Fruit fly (Drosophila melanogaster) whole organism, embryonic: ENCODE results near the gene CG15643.

Experiments used
- Adf1 ChIP-seq: fragments of 200-800 bp; sonication (Bioruptor generic); IDR thresholded peaks from 2 replicates; pipeline ENCODE4 v1.3.6; 2022; ENCODE audit warnings: missing biosample characterization, missing genetic modification characterization
- Aef1 ChIP-seq: fragments of 200-800 bp; sonication (Bioruptor generic); IDR thresholded peaks from 3 replicates; pipeline ENCODE4 v1.3.6; 2022; ENCODE audit warnings: missing biosample characterization, missing genetic modification characterization
- Bteb2 ChIP-seq: fragments of 200-800 bp; sonication (Bioruptor generic); optimal IDR thresholded peaks from 2 replicates; lab custom pipeline; 2016; ENCODE audit warnings: missing biosample characterization, missing genetic modification characterization
- CG10274 ChIP-seq: fragments of 200-800 bp; sonication (Bioruptor generic); optimal IDR thresholded peaks from 3 replicates; lab custom pipeline; 2017; ENCODE audit warnings: missing biosample characterization, mild to moderate bottlenecking, missing genetic modification characterization
- CG11085 ChIP-seq: fragments of 200-800 bp; sonication (Bioruptor generic); IDR thresholded peaks from 2 replicates; pipeline ENCODE4 v1.3.6; 2022; ENCODE audit warnings: missing biosample characterization, missing genetic modification characterization
- CG12104 ChIP-seq: fragments of 200-800 bp; sonication (Bioruptor generic); optimal IDR thresholded peaks from 3 replicates; lab custom pipeline; 2016; ENCODE audit warnings: missing biosample characterization, missing genetic modification characterization
- CG13424 ChIP-seq: fragments of 200-800 bp; sonication (Bioruptor generic); optimal IDR thresholded peaks from 2 replicates; lab custom pipeline; 2019; ENCODE audit warnings: missing biosample characterization, mild to moderate bottlenecking, missing genetic modification characterization, moderate library complexity
- CG13775 ChIP-seq: fragments of 200-800 bp; sonication (Bioruptor generic); optimal IDR thresholded peaks from 3 replicates; lab custom pipeline; 2017; ENCODE audit warnings: missing biosample characterization, mild to moderate bottlenecking, missing genetic modification characterization
- CG14710 ChIP-seq: fragments of 200-800 bp; sonication (Bioruptor generic); optimal IDR thresholded peaks from 3 replicates; lab custom pipeline; 2019; ENCODE audit warnings: missing biosample characterization, mild to moderate bottlenecking, missing genetic modification characterization, moderate library complexity
- CG14860 ChIP-seq: fragments of 200-800 bp; sonication (Bioruptor generic); IDR thresholded peaks from 3 replicates; pipeline ENCODE4 v1.3.6; 2022; ENCODE audit warnings: missing biosample characterization, missing genetic modification characterization; ENCODE audit not compliant: partially characterized antibody
- CG15011 ChIP-seq: fragments of 200-800 bp; sonication (Bioruptor generic); optimal IDR thresholded peaks from 3 replicates; lab custom pipeline; 2018; ENCODE audit warnings: missing biosample characterization, mild to moderate bottlenecking, missing genetic modification characterization
- CG1603 ChIP-seq: fragments of 200-800 bp; sonication (Bioruptor generic); optimal IDR thresholded peaks from 2 replicates; lab custom pipeline; 2019; ENCODE audit warnings: missing biosample characterization, mild to moderate bottlenecking, missing genetic modification characterization, moderate library complexity
- CG16813 ChIP-seq: fragments of 200-800 bp; sonication (Bioruptor generic); IDR thresholded peaks from 3 replicates; pipeline ENCODE4 v1.3.6; 2022; ENCODE audit warnings: missing biosample characterization, missing genetic modification characterization; ENCODE audit not compliant: partially characterized antibody
- CG17359 ChIP-seq: fragments of 200-800 bp; sonication (Bioruptor generic); optimal IDR thresholded peaks from 3 replicates; lab custom pipeline; 2018; ENCODE audit warnings: missing biosample characterization, mild to moderate bottlenecking, missing genetic modification characterization, moderate library complexity
- CG30431 ChIP-seq: fragments of 200-800 bp; sonication (Bioruptor generic); optimal IDR thresholded peaks from 2 replicates; lab custom pipeline; 2017; ENCODE audit warnings: missing biosample characterization, missing genetic modification characterization
- CG3847 ChIP-seq: fragments of 200-800 bp; sonication (Bioruptor generic); IDR thresholded peaks from 2 replicates; pipeline ENCODE4 v1.3.6; 2022; ENCODE audit warnings: missing biosample characterization, missing genetic modification characterization
- CG4282 ChIP-seq: fragments of 200-800 bp; sonication (Bioruptor generic); optimal IDR thresholded peaks from 2 replicates; lab custom pipeline; 2016; ENCODE audit warnings: missing biosample characterization, missing genetic modification characterization
- CG4707 ChIP-seq: fragments of 200-800 bp; sonication (Bioruptor generic); optimal IDR thresholded peaks from 2 replicates; lab custom pipeline; 2018; ENCODE audit warnings: missing biosample characterization, mild to moderate bottlenecking, missing genetic modification characterization, moderate library complexity
- CG4854 ChIP-seq: fragments of 200-800 bp; sonication (Bioruptor generic); optimal IDR thresholded peaks from 2 replicates; lab custom pipeline; 2016; ENCODE audit warnings: missing biosample characterization, missing genetic modification characterization, inconsistent platforms
- CG6254 ChIP-seq: fragments of 200-800 bp; sonication (Bioruptor generic); optimal IDR thresholded peaks from 3 replicates; lab custom pipeline; 2017; ENCODE audit warnings: mild to moderate bottlenecking, missing biosample characterization, missing genetic modification reagents, missing genetic modification characterization
- CG8478 ChIP-seq: fragments of >200 bp; optimal IDR thresholded peaks from 2 replicates; lab custom pipeline; 2018
- CG9797 ChIP-seq: fragments of 200-800 bp; sonication (Bioruptor generic); optimal IDR thresholded peaks from 3 replicates; lab custom pipeline; 2018; ENCODE audit warnings: missing biosample characterization, mild to moderate bottlenecking, missing genetic modification characterization
- CHES-1-like ChIP-seq: fragments of 200-800 bp; sonication (Bioruptor generic); optimal IDR thresholded peaks from 2 replicates; lab custom pipeline; 2016; ENCODE audit warnings: missing biosample characterization, missing genetic modification characterization
- Dbx ChIP-seq: fragments of 200-800 bp; sonication (Bioruptor generic); IDR thresholded peaks from 3 replicates; pipeline ENCODE4 v1.3.6; 2022; ENCODE audit warnings: missing biosample characterization, missing genetic modification characterization
- Deaf1 ChIP-seq: fragments of 200-800 bp; optimal IDR thresholded peaks from 3 replicates; lab custom pipeline; 2019; ENCODE audit warnings: missing biosample characterization, mild to moderate bottlenecking, missing genetic modification characterization, moderate library complexity
- Dip2 ChIP-seq: fragments of 200-800 bp; sonication (Bioruptor generic); IDR thresholded peaks from 2 replicates; pipeline ENCODE4 v1.3.6; 2022; ENCODE audit warnings: missing biosample characterization, missing genetic modification characterization
- Dp ChIP-seq: fragments of 200-800 bp; sonication (Bioruptor generic); optimal IDR thresholded peaks from 2 replicates; lab custom pipeline; 2018; ENCODE audit warnings: missing biosample characterization, mild to moderate bottlenecking, missing genetic modification characterization, moderate library complexity
- GATAe ChIP-seq: fragments of 200-800 bp; sonication (Bioruptor generic); conservative IDR thresholded peaks from 2 replicates; pipeline ENCODE4 v1.3.6; 2022; ENCODE audit warnings: missing biosample characterization, missing genetic modification characterization
- HmgD ChIP-seq: fragments of 200-800 bp; sonication (Bioruptor generic); optimal IDR thresholded peaks from 3 replicates; lab custom pipeline; 2016; ENCODE audit warnings: missing biosample characterization, missing genetic modification characterization
- NfI ChIP-seq: fragments of 200-800 bp; sonication (Bioruptor generic); optimal IDR thresholded peaks from 3 replicates; lab custom pipeline; 2018; ENCODE audit warnings: missing biosample characterization, mild to moderate bottlenecking, missing genetic modification characterization, moderate library complexity
- Opbp ChIP-seq: fragments of 200-800 bp; sonication (Bioruptor generic); IDR thresholded peaks from 3 replicates; pipeline ENCODE4 v1.3.6; 2022; ENCODE audit warnings: missing biosample characterization, missing genetic modification characterization; ENCODE audit not compliant: partially characterized antibody
- Side ChIP-seq: fragments of 200-800 bp; sonication (Bioruptor generic); optimal IDR thresholded peaks from 2 replicates; lab custom pipeline; 2016; ENCODE audit warnings: missing biosample characterization, missing genetic modification characterization
- Tbp ChIP-seq: fragments of >200 bp; optimal IDR thresholded peaks from 2 replicates; lab custom pipeline; 2018; ENCODE audit warnings: missing biosample characterization, missing genetic modification characterization
- ato ChIP-seq: fragments of 200-800 bp; sonication (Bioruptor generic); IDR thresholded peaks from 2 replicates; pipeline ENCODE4 v1.3.6; 2022; ENCODE audit warnings: missing biosample characterization, missing genetic modification characterization; ENCODE audit not compliant: partially characterized antibody
- chif ChIP-seq, 2 experiments: fragments of 200-800 bp; sonication (Bioruptor generic); optimal IDR thresholded peaks; 3 replicates each; lab custom pipeline; 2016; ENCODE audit warnings: missing biosample characterization in 2 of 2, missing genetic modification characterization in 2 of 2
- ci ChIP-seq: fragments of 200-800 bp; sonication (Bioruptor generic); IDR thresholded peaks from 3 replicates; pipeline ENCODE4 v1.3.6; 2022; ENCODE audit warnings: missing biosample characterization, missing genetic modification characterization
- dimm ChIP-seq: fragments of 200-800 bp; sonication (Bioruptor generic); IDR thresholded peaks from 2 replicates; pipeline ENCODE4 v1.3.6; 2022; ENCODE audit warnings: missing biosample characterization, missing genetic modification characterization
- dmrt11E ChIP-seq: fragments of 200-800 bp; sonication (Bioruptor generic); optimal IDR thresholded peaks from 3 replicates; lab custom pipeline; 2018; ENCODE audit warnings: missing biosample characterization, mild to moderate bottlenecking, missing genetic modification characterization, moderate library complexity
- dmrt99B ChIP-seq: fragments of 200-800 bp; sonication (Bioruptor generic); optimal IDR thresholded peaks from 2 replicates; lab custom pipeline; 2018; ENCODE audit warnings: missing biosample characterization, mild to moderate bottlenecking, missing genetic modification characterization, moderate library complexity
- dpn ChIP-seq, 2 experiments: fragments of 200-800 bp; sonication (Bioruptor generic); optimal IDR thresholded peaks; 3 replicates each; lab custom pipeline; 2016; ENCODE audit warnings: missing biosample characterization in 2 of 2, missing genetic modification characterization in 2 of 2
- dysf ChIP-seq: fragments of 200-800 bp; sonication (Bioruptor generic); IDR thresholded peaks from 3 replicates; pipeline ENCODE4 v1.3.6; 2022; ENCODE audit warnings: missing biosample characterization, missing genetic modification characterization
- fd102C ChIP-seq: fragments of 200-800 bp; sonication (Bioruptor generic); optimal IDR thresholded peaks from 2 replicates; lab custom pipeline; 2018; ENCODE audit warnings: missing biosample characterization, mild to moderate bottlenecking, missing genetic modification characterization, moderate library complexity
- gcm2 ChIP-seq: fragments of 200-800 bp; sonication (Bioruptor generic); optimal IDR thresholded peaks from 2 replicates; lab custom pipeline; 2016; ENCODE audit warnings: missing biosample characterization, missing genetic modification characterization
- jumu ChIP-seq: fragments of 200-800 bp; sonication (Bioruptor generic); optimal IDR thresholded peaks from 3 replicates; lab custom pipeline; 2016; ENCODE audit warnings: missing biosample characterization, missing genetic modification characterization
- kay ChIP-seq: fragments of 200-800 bp; sonication (Bioruptor generic); optimal IDR thresholded peaks from 2 replicates; lab custom pipeline; 2016; ENCODE audit warnings: missing biosample characterization, missing genetic modification characterization
- lilli ChIP-seq: fragments of 200-800 bp; sonication (Bioruptor generic); optimal IDR thresholded peaks from 3 replicates; lab custom pipeline; 2016; ENCODE audit warnings: missing biosample characterization, missing genetic modification characterization
- mam ChIP-seq: fragments of 200-800 bp; sonication (Bioruptor generic); optimal IDR thresholded peaks from 3 replicates; lab custom pipeline; 2016; ENCODE audit warnings: missing biosample characterization, missing genetic modification characterization
- onecut ChIP-seq: fragments of 200-800 bp; sonication (Bioruptor generic); IDR thresholded peaks from 2 replicates; pipeline ENCODE4 v1.3.6; 2022; ENCODE audit warnings: missing biosample characterization, missing genetic modification characterization
- pum ChIP-seq: fragments of 200-800 bp; sonication (Bioruptor generic); optimal IDR thresholded peaks from 2 replicates; lab custom pipeline; 2016; ENCODE audit warnings: missing biosample characterization, missing genetic modification characterization
- pzg ChIP-seq: fragments of 200-800 bp; sonication (Bioruptor generic); optimal IDR thresholded peaks from 3 replicates; lab custom pipeline; 2018; ENCODE audit warnings: missing biosample characterization, mild to moderate bottlenecking, missing genetic modification characterization, moderate library complexity
- sisA ChIP-seq: fragments of 200-800 bp; sonication (Bioruptor generic); IDR thresholded peaks from 2 replicates; pipeline ENCODE4 v1.3.6; 2022; ENCODE audit warnings: missing biosample characterization, missing genetic modification characterization
- toy ChIP-seq: fragments of 200-800 bp; sonication (Bioruptor generic); IDR thresholded peaks from 2 replicates; pipeline ENCODE4 v1.3.6; 2022; ENCODE audit warnings: missing biosample characterization, missing genetic modification characterization

Gene CG15643

DNA sequence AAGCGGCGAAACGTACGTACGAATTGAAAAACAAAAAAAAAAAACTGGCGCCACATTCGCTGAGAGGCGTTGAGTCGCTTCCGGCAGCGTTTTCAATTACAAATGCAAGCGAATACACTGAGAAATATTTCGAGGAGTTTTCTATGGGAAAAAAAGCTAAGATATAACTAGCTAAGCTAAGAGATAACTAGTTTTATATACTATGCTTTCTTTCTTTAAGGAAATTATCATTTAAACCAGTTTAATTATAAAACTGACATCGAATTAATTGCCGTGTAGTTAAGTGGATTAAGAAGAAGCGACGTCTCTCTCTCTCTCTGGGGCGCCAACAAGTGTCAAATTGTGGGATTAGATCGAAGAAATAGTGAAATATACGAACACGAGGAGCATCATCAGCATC, 43.5 kb upstream of the CG15643 start (continued):
- TF ChIP-seq CHES-1-like = peak; percentile 34
- no peak for TF ChIP-seq CG16813 (GFP tag; lab: Robert Waterston, UW)
- TF ChIP-seq CG9797 = no peak
- TF ChIP-seq ato (GFP tag; lab: Robert Waterston, UW) = no peak
- TF ChIP-seq CG12104 = peak; percentile 5
- TF ChIP-seq Adf1 = no peak
- TF ChIP-seq chif (GFP tag; optimal IDR thresholded peaks at IDR 0.05; lab: Kevin White, UChicago) = peak; percentile 48 to 51
- peak; percentile 18 for TF ChIP-seq kay (GFP tag; lab: Kevin White, UChicago)
- no peak for TF ChIP-seq CG4282 (GFP tag; lab: Kevin White, UChicago)
- no peak for TF ChIP-seq fd102C (GFP tag; lab: Kevin White, UChicago)
- peak; percentile 42 for TF ChIP-seq CG14710
- no peak for TF ChIP-seq Dp
- TF ChIP-seq lilli (GFP tag; lab: Kevin White, UChicago) = peak; percentile 30
- no peak for TF ChIP-seq CG10274
- TF ChIP-seq Bteb2 = peak; percentile 25
- peak; percentile 43 for TF ChIP-seq mam (GFP tag; lab: Kevin White, UChicago)
- no peak for TF ChIP-seq Tbp
- TF ChIP-seq dpn (GFP tag; optimal IDR thresholded peaks at IDR 0.05; lab: Kevin White, UChicago) = peak; percentile 34 to 53
- peak; percentile 61 for TF ChIP-seq CG6254 (GFP tag; lab: Kevin White, UChicago)
- TF ChIP-seq CG30431 = no peak
- TF ChIP-seq gcm2 (GFP tag; lab: Kevin White, UChicago) = peak; percentile 20
- no peak for TF ChIP-seq CG8478
- TF ChIP-seq dysf (GFP tag; lab: Robert Waterston, UW) = peak; percentile 68; the same call in 2 of the 3 replicates
- peak; percentile 65 for TF ChIP-seq sisA (GFP tag; lab: Robert Waterston, UW)
- no peak for TF ChIP-seq CG4707
- TF ChIP-seq CG13424 (tag; lab: Kevin White, UChicago) = peak; percentile 64
- TF ChIP-seq ci (GFP tag; lab: Robert Waterston, UW) = peak; percentile 75; the same call in 2 of the 3 replicates
- no peak for TF ChIP-seq pzg
- no peak for TF ChIP-seq CG3847 (GFP tag; lab: Robert Waterston, UW)
- no peak for TF ChIP-seq CG14860 (GFP tag; lab: Robert Waterston, UW)
- TF ChIP-seq pum (GFP tag; lab: Kevin White, UChicago) = peak; percentile 28
- TF ChIP-seq CG1603 (tag; lab: Kevin White, UChicago) = peak; percentile 63
- peak; percentile 16 for TF ChIP-seq Deaf1 (tag; lab: Kevin White, UChicago)
- TF ChIP-seq CG13775 = peak; percentile 40
- TF ChIP-seq Aef1 (GFP tag; lab: Robert Waterston, UW) = peak; percentile 31; the same call in 1 of the 3 replicates
- no peak; the same call in 1 of the 2 replicates for TF ChIP-seq dimm (GFP tag; lab: Robert Waterston, UW)
- no peak for TF ChIP-seq Side (GFP tag; lab: Kevin White, UChicago)
- no peak for TF ChIP-seq Dip2 (GFP tag; lab: Robert Waterston, UW)
- no peak for TF ChIP-seq CG11085 (GFP tag; lab: Robert Waterston, UW)
- peak; percentile 74 for TF ChIP-seq CG17359 (tag; lab: Kevin White, UChicago)
- TF ChIP-seq Dbx = no peak
- 0 out of 2 replicates have a peak, but pooled peaks have one; percentile 5 for TF ChIP-seq onecut (GFP tag; lab: Robert Waterston, UW)
- no peak for TF ChIP-seq CG4854 (GFP tag; lab: Kevin White, UChicago)
- TF ChIP-seq dmrt99B = peak; percentile 77
- TF ChIP-seq toy = no peak
- no peak for TF ChIP-seq jumu (GFP tag; lab: Kevin White, UChicago)
- TF ChIP-seq GATAe = no peak
- TF ChIP-seq HmgD = no peak
- peak; percentile 60 for TF ChIP-seq dmrt11E (tag; lab: Kevin White, UChicago)
- TF ChIP-seq NfI (GFP tag; lab: Kevin White, UChicago) = no peak
- no peak for TF ChIP-seq Opbp
- TF ChIP-seq CG15011 = no peak
